Worm (Caenorhabditis elegans): ENCODE data around the gene sdz-11.

Gene sdz-11

ce11 chrII:3786538-3786937 lies 34.5 kb upstream of the sdz-11 start:
- TF ChIP-seq mab-9 (GFP tag; IDR thresholded peaks at IDR 0.05) (no peak), efl-1 (optimal IDR thresholded peaks at IDR 0.05) (no peak), efl-1 (GFP tag; optimal IDR thresholded peaks at IDR 0.05 in 1 of 2) (peak in 1 of 2 experiments; percentile 84), tlp-1 (tag; optimal IDR thresholded peaks at IDR 0.05) (peak; percentile 91), F16B12.6 (tag; optimal IDR thresholded peaks at IDR 0.05) (no peak), lin-35 (GFP tag; optimal IDR thresholded peaks at IDR 0.05) (peak in 1 of 2 experiments; percentile 70), pqm-1 (tag; optimal IDR thresholded peaks at IDR 0.05) (peak; percentile 99), nhr-20 (tag; optimal IDR thresholded peaks at IDR 0.05) (peak; percentile 51), jun-1 (tag; optimal IDR thresholded peaks at IDR 0.05) (peak; percentile 88), sptf-1 (tag; optimal IDR thresholded peaks at IDR 0.05) (no peak), rnt-1 (tag; optimal IDR thresholded peaks at IDR 0.05) (no peak), efl-3 (GFP tag; optimal IDR thresholded peaks at IDR 0.05) (no peak), elt-2 (tag; optimal IDR thresholded peaks at IDR 0.05) (peak; percentile 100), unc-62 (GFP tag; optimal IDR thresholded peaks at IDR 0.05) (no peak), ces-1 (GFP tag; optimal IDR thresholded peaks at IDR 0.05) (no peak), irx-1 (tag; optimal IDR thresholded peaks at IDR 0.05) (no peak), fkh-8 (tag; optimal IDR thresholded peaks at IDR 0.05) (peak; percentile 9), lsy-2 (tag; optimal IDR thresholded peaks at IDR 0.05) (peak in 1 of 2 experiments; percentile 58), nhr-19 (GFP tag; conservative IDR thresholded peaks at IDR 0.05) (0 out of 2 replicates have a peak, but pooled peaks have one; percentile 6), pax-3 (tag; optimal IDR thresholded peaks at IDR 0.05) (peak; percentile 79), fos-1 (tag; optimal IDR thresholded peaks at IDR 0.05) (peak; percentile 4), nhr-90 (tag; optimal IDR thresholded peaks at IDR 0.05; ENCODE audit: poor library complexity) (peak; percentile 47), ceh-8 (GFP tag; optimal IDR thresholded peaks at IDR 0.05) (peak; percentile 87), egl-13 (tag; optimal IDR thresholded peaks at IDR 0.05) (no peak)

ce11 chrII:3785756-3786155 lies 33.7 kb upstream of the sdz-11 start:
- TF ChIP-seq aly-2 (tag; optimal IDR thresholded peaks at IDR 0.05) (no peak), ets-5 (GFP tag; IDR thresholded peaks at IDR 0.05) (no peak), unc-98 (GFP tag; IDR thresholded peaks at IDR 0.05) (no peak), ama-1 (optimal IDR thresholded peaks at IDR 0.05) (no peak), egl-13 (tag; optimal IDR thresholded peaks at IDR 0.05) (no peak), rnt-1 (tag; optimal IDR thresholded peaks at IDR 0.05) (no peak), C04F5.9 (tag; optimal IDR thresholded peaks at IDR 0.05) (no peak), hlh-17 (GFP tag; optimal IDR thresholded peaks at IDR 0.05; ENCODE audit: borderline replicate concordance) (no peak), egl-27 (tag; optimal IDR thresholded peaks at IDR 0.05) (no peak), lin-14 (GFP tag; optimal IDR thresholded peaks at IDR 0.05) (no peak), nhr-85 (tag) (no peak), efl-1 (optimal IDR thresholded peaks at IDR 0.05) (no peak), efl-1 (GFP tag; optimal IDR thresholded peaks at IDR 0.05 in 1 of 2) (no peak)

ce11 chrII:3785257-3785656 lies 33.2 kb upstream of the sdz-11 start, which contains the start of gene T24E12.1:
Gene T24E12.1, plus strand, starts transcription at chrII:3785557.
- TF ChIP-seq nhr-84 (tag; optimal IDR thresholded peaks at IDR 0.05) (no peak), C34B4.2 (tag; optimal IDR thresholded peaks at IDR 0.05) (no peak), nhr-28 (tag; optimal IDR thresholded peaks at IDR 0.05) (no peak), fkh-4 (tag; optimal IDR thresholded peaks at IDR 0.05; ENCODE audit: borderline replicate concordance) (no peak), rnt-1 (tag; optimal IDR thresholded peaks at IDR 0.05) (no peak), nhr-20 (tag; optimal IDR thresholded peaks at IDR 0.05) (no peak), zag-1 (tag; optimal IDR thresholded peaks at IDR 0.05) (no peak), nhr-12 (tag; optimal IDR thresholded peaks at IDR 0.05) (no peak), mdl-1 (tag; optimal IDR thresholded peaks at IDR 0.05) (no peak), C04F5.9 (tag; optimal IDR thresholded peaks at IDR 0.05) (no peak), xbp-1 (tag; optimal IDR thresholded peaks at IDR 0.05) (no peak), lin-35 (GFP tag; optimal IDR thresholded peaks at IDR 0.05) (no peak), isw-1 (GFP tag; IDR thresholded peaks at IDR 0.05) (no peak), fkh-10 (GFP tag; optimal IDR thresholded peaks at IDR 0.05) (no peak), unc-86 (tag; optimal IDR thresholded peaks at IDR 0.05) (no peak), sox-4 (tag; optimal IDR thresholded peaks at IDR 0.05) (no peak), nhr-11 (tag; optimal IDR thresholded peaks at IDR 0.05) (no peak), nhr-85 (tag) (no peak)
